Worm (Caenorhabditis elegans) whole organism, late embryonic: ENCODE data around the gene F13H10.3.

Experiments
- ama-1 ChIP-seq: fragments of 150-350 bp; optimal IDR thresholded peaks from 2 replicates; lab custom pipeline; 2014
- ceh-48 ChIP-seq: sonication (generic microtip); optimal IDR thresholded peaks from 2 replicates; lab custom pipeline; 2016; ENCODE audit warnings: missing genetic modification characterization, inconsistent platforms, missing compliant biosample characterization
- pag-3 ChIP-seq: sonication (generic microtip); optimal IDR thresholded peaks from 2 replicates; lab custom pipeline; 2016; ENCODE audit warnings: missing compliant biosample characterization, missing genetic modification characterization, borderline replicate concordance
- pax-1 ChIP-seq: fragments of 150-350 bp; optimal IDR thresholded peaks from 2 replicates; lab custom pipeline; 2014; ENCODE audit warnings: missing biosample characterization, missing genetic modification characterization
- rnt-1 ChIP-seq: sonication (generic microtip); optimal IDR thresholded peaks from 2 replicates; lab custom pipeline; 2016; ENCODE audit warnings: missing genetic modification characterization, missing compliant biosample characterization

DNA sequence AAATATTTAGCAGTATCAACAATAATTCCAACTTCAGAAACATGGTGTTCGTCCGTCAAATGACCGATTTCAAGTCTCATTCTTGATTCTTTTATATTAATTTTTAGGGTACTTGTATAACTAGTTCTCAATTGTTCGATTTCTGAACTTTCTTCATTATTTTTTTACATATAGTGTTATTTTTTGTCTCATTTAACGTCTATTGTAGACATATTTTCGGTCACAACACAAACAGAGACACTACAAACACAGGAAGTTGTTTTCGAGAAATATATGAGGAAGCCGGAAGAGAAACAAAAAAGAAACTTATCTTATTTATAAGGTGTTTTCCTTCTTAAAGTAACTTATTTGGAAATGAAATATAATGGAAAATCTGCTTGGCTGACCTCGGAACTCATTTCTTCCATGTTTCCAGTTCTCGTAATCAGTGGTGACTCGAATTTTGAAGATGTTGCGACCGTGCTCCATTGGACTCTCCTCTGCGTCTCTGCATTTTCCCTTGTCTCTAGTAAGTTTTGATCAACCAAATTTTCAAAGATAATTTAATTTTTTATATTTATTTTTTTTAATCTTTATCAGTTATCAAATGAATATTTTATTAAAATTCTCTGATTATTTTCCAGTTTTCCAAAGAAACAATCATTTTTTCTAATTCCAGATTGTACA lies 38.0 kb upstream of the F13H10.3 start, which contains the start of the genes F36H1.12 and lin-3:
- TF ChIP-seq ama-1 (no peak), pax-1 (no peak), rnt-1 (tag; lab: Kevin White, UChicago) (no peak), pag-3 (tag; lab: Kevin White, UChicago) (no peak), ceh-48 (tag; lab: Kevin White, UChicago) (no peak)
